Worm (Caenorhabditis elegans) whole organism, L3 larva: ENCODE measurements around the gene tag-10.

Source experiments
- R02D3.7 ChIP-seq: fragments of 150-350 bp; optimal IDR thresholded peaks from 2 replicates; lab custom pipeline; 2014; ENCODE audit warnings: missing biosample characterization, missing genetic modification characterization
- aly-2 ChIP-seq: fragments of 150-350 bp; optimal IDR thresholded peaks from 2 replicates; lab custom pipeline; 2014; ENCODE audit warnings: missing biosample characterization, missing genetic modification characterization
- ama-1 ChIP-seq: fragments of 150-350 bp; optimal IDR thresholded peaks from 2 replicates; lab custom pipeline; 2018
- ceh-16 ChIP-seq: sonication (generic microtip); optimal IDR thresholded peaks from 2 replicates; lab custom pipeline; 2017; ENCODE audit warnings: missing biosample characterization, missing genetic modification characterization
- ceh-28 ChIP-seq: fragments of 150-350 bp; optimal IDR thresholded peaks from 2 replicates; lab custom pipeline; 2014; ENCODE audit warnings: missing biosample characterization, missing genetic modification reagents, missing genetic modification characterization
- ceh-82 ChIP-seq: fragments of 150-350 bp; optimal IDR thresholded peaks from 2 replicates; lab custom pipeline; 2014; ENCODE audit warnings: missing biosample characterization, missing genetic modification characterization
- ceh-9 ChIP-seq: sonication (generic microtip); optimal IDR thresholded peaks from 2 replicates; lab custom pipeline; 2018; ENCODE audit warnings: missing biosample characterization, missing genetic modification characterization
- egl-27 ChIP-seq: sonication (generic microtip); optimal IDR thresholded peaks from 4 replicates; lab custom pipeline; 2017; ENCODE audit warnings: missing biosample characterization, missing genetic modification reagents, missing genetic modification characterization
- egl-5 ChIP-seq: fragments of 150-350 bp; optimal IDR thresholded peaks from 2 replicates; lab custom pipeline; 2017; ENCODE audit warnings: missing biosample characterization, missing genetic modification reagents, missing genetic modification characterization, inconsistent platforms
- elt-1 ChIP-seq: fragments of 150-350 bp; optimal IDR thresholded peaks from 2 replicates; lab custom pipeline; 2014; ENCODE audit warnings: missing biosample characterization, missing genetic modification characterization
- elt-2 ChIP-seq: sonication (generic microtip); optimal IDR thresholded peaks from 2 replicates; lab custom pipeline; 2016; ENCODE audit warnings: missing genetic modification reagents, mild to moderate bottlenecking, missing genetic modification characterization, missing compliant biosample characterization
- eor-1 ChIP-seq, 2 experiments: fragments of 150-350 bp; optimal IDR thresholded peaks; 2 replicates each; lab custom pipeline; 2014 to 2018; ENCODE audit warnings: missing biosample characterization in 2 of 2, missing genetic modification characterization in 2 of 2
- fkh-10 ChIP-seq: sonication (generic microtip); optimal IDR thresholded peaks from 2 replicates; lab custom pipeline; 2017; ENCODE audit warnings: missing biosample characterization, missing genetic modification reagents, missing genetic modification characterization
- fos-1 ChIP-seq: fragments of 150-350 bp; optimal IDR thresholded peaks from 2 replicates; lab custom pipeline; 2014; ENCODE audit warnings: missing biosample characterization, missing genetic modification characterization
- hmg-11 ChIP-seq: sonication (generic microtip); optimal IDR thresholded peaks from 2 replicates; lab custom pipeline; 2016; ENCODE audit warnings: missing genetic modification characterization, missing compliant biosample characterization
- lin-15B ChIP-seq: fragments of 150-350 bp; optimal IDR thresholded peaks from 2 replicates; lab custom pipeline; 2014; ENCODE audit warnings: missing biosample characterization, missing genetic modification characterization
- lin-39 ChIP-seq: fragments of 150-350 bp; optimal IDR thresholded peaks from 2 replicates; lab custom pipeline; 2018; ENCODE audit warnings: missing biosample characterization, missing genetic modification reagents, missing genetic modification characterization
- lsy-12 ChIP-seq: sonication (generic microtip); optimal IDR thresholded peaks from 2 replicates; lab custom pipeline; 2016; ENCODE audit warnings: mild to moderate bottlenecking, missing genetic modification characterization, missing compliant biosample characterization
- mdl-1 ChIP-seq: fragments of 150-350 bp; optimal IDR thresholded peaks from 2 replicates; lab custom pipeline; 2014; ENCODE audit warnings: missing biosample characterization, missing genetic modification characterization
- nfya-1 ChIP-seq: sonication (generic microtip); optimal IDR thresholded peaks from 2 replicates; lab custom pipeline; 2017; ENCODE audit warnings: missing genetic modification characterization, mild to moderate bottlenecking, missing compliant biosample characterization, antibody characterized with exemption, moderate library complexity; ENCODE audit not compliant: insufficient read depth
- nhr-11 ChIP-seq: fragments of 150-350 bp; optimal IDR thresholded peaks from 2 replicates; lab custom pipeline; 2014; ENCODE audit warnings: missing biosample characterization, missing genetic modification characterization
- nhr-23 ChIP-seq: fragments of 150-350 bp; optimal IDR thresholded peaks from 2 replicates; lab custom pipeline; 2014; ENCODE audit warnings: missing biosample characterization, missing genetic modification reagents, missing genetic modification characterization
- nhr-237 ChIP-seq: fragments of 150-350 bp; optimal IDR thresholded peaks from 2 replicates; lab custom pipeline; 2014; ENCODE audit warnings: missing biosample characterization, missing genetic modification characterization
- nhr-28 ChIP-seq: fragments of 150-350 bp; optimal IDR thresholded peaks from 2 replicates; lab custom pipeline; 2014; ENCODE audit warnings: missing biosample characterization, missing genetic modification characterization
- nhr-43 ChIP-seq: sonication (generic microtip); optimal IDR thresholded peaks from 2 replicates; lab custom pipeline; 2016; ENCODE audit warnings: mild to moderate bottlenecking, missing genetic modification characterization, missing compliant biosample characterization; ENCODE audit not compliant: poor library complexity, severe bottlenecking
- nhr-67 ChIP-seq: fragments of 150-350 bp; optimal IDR thresholded peaks from 2 replicates; lab custom pipeline; 2014; ENCODE audit warnings: missing biosample characterization, missing genetic modification characterization
- nhr-76 ChIP-seq: fragments of 150-350 bp; sonication (generic microtip); optimal IDR thresholded peaks from 5 replicates; lab custom pipeline; 2014; ENCODE audit warnings: missing biosample characterization, missing genetic modification characterization
- pha-4 ChIP-seq: fragments of 150-350 bp; optimal IDR thresholded peaks from 2 replicates; lab custom pipeline; 2014; ENCODE audit warnings: missing biosample characterization, missing genetic modification reagents, missing genetic modification characterization
- pqm-1 ChIP-seq: fragments of 150-350 bp; optimal IDR thresholded peaks from 2 replicates; lab custom pipeline; 2017; ENCODE audit warnings: missing biosample characterization, missing genetic modification characterization, inconsistent platforms
- sea-2 ChIP-seq: fragments of 150-350 bp; sonication (generic microtip); optimal IDR thresholded peaks from 4 replicates; lab custom pipeline; 2014; ENCODE audit warnings: missing biosample characterization, missing genetic modification reagents, missing genetic modification characterization
- skn-1 ChIP-seq: fragments of 150-350 bp; optimal IDR thresholded peaks from 2 replicates; lab custom pipeline; 2014; ENCODE audit warnings: missing biosample characterization, missing genetic modification characterization
- unc-62 ChIP-seq: fragments of 150-350 bp; sonication (generic microtip); optimal IDR thresholded peaks from 4 replicates; lab custom pipeline; 2014; ENCODE audit warnings: missing biosample characterization, missing genetic modification reagents, missing genetic modification characterization
- zag-1 ChIP-seq: fragments of 150-350 bp; optimal IDR thresholded peaks from 2 replicates; lab custom pipeline; 2014; ENCODE audit warnings: missing biosample characterization, missing genetic modification characterization
- ztf-11 ChIP-seq: fragments of 150-350 bp; optimal IDR thresholded peaks from 2 replicates; lab custom pipeline; 2014; ENCODE audit warnings: missing biosample characterization, missing genetic modification characterization
- ztf-4 ChIP-seq: fragments of 150-350 bp; optimal IDR thresholded peaks from 2 replicates; lab custom pipeline; 2014; ENCODE audit warnings: missing biosample characterization, missing genetic modification characterization

Gene tag-10

ce11 chrII:13609655-13610054 is 22.7 kb upstream of the tag-10 start, which contains the start of gene gst-20 (continued):
- TF ChIP-seq nhr-43 (tag; lab: Kevin White, UChicago) (peak; percentile 68), fos-1 (tag; lab: Kevin White, UChicago) (no peak), elt-1 (tag; lab: Kevin White, UChicago) (peak; percentile 61), nfya-1 (tag; lab: Kevin White, UChicago) (peak; percentile 8), lin-15B (tag; lab: Kevin White, UChicago) (no peak), egl-27 (tag; lab: Kevin White, UChicago) (no peak), nhr-23 (tag; lab: Kevin White, UChicago) (peak; percentile 48), zag-1 (tag; lab: Kevin White, UChicago) (no peak), mdl-1 (peak; percentile 54), ztf-4 (tag; lab: Kevin White, UChicago) (no peak), nhr-237 (tag; lab: Kevin White, UChicago) (no peak), ama-1 (lab: Kevin White, UChicago) (no peak), nhr-76 (tag; lab: Kevin White, UChicago) (no peak), ceh-28 (tag; lab: Kevin White, UChicago) (peak; percentile 53), ztf-11 (no peak), nhr-28 (tag; lab: Kevin White, UChicago) (no peak), ceh-16 (no peak), egl-5 (tag; lab: Kevin White, UChicago) (no peak), nhr-11 (tag; lab: Kevin White, UChicago) (no peak), lsy-12 (tag; lab: Kevin White, UChicago) (no peak), fkh-10 (GFP tag; lab: Kevin White, UChicago) (no peak)
- TF ChIP-seq, all 47 proteins: peak for 11

- TF ChIP-seq pqm-1 (tag; lab: Kevin White, UChicago) (no peak), skn-1 (tag; lab: Kevin White, UChicago) (no peak), pha-4 (peak; percentile 42), elt-2 (tag; lab: Kevin White, UChicago) (no peak), hmg-11 (tag; lab: Kevin White, UChicago) (no peak), nhr-67 (no peak)
- TF ChIP-seq, all 47 proteins: peak for 1
Measured at ce11 chrII:13611186-13611585, 21.2 kb upstream of the tag-10 start, which contains the start of gene gst-24. Gene gst-24, minus strand, starts transcription at chrII:13611366.

- TF ChIP-seq nhr-76 (tag; lab: Kevin White, UChicago), result no peak
- TF ChIP-seq ztf-11, result no peak
- TF ChIP-seq aly-2, result no peak
- TF ChIP-seq lin-39 (tag; lab: Kevin White, UChicago), result no peak
Measured at ce11 chrII:13613096-13613495, 19.3 kb upstream of the tag-10 start, which contains the start of gene gst-15. Gene gst-15, minus strand, starts transcription at chrII:13613196.

ce11 chrII:13614516-13614915 is 17.9 kb upstream of the tag-10 start:
- TF ChIP-seq R02D3.7 (tag; lab: Kevin White, UChicago), result no peak
- peak; percentile 72 for TF ChIP-seq pha-4

- TF ChIP-seq R02D3.7 (tag; lab: Kevin White, UChicago) (no peak), eor-1 (tag; optimal IDR thresholded peaks at IDR 0.05; lab: Kevin White, UChicago) (no peak), nhr-67 (no peak), lin-15B (tag; lab: Kevin White, UChicago) (no peak), mdl-1 (no peak), ceh-9 (no peak), unc-62 (GFP tag; lab: Kevin White, UChicago) (no peak), hmg-11 (tag; lab: Kevin White, UChicago) (no peak), sea-2 (GFP tag; lab: Kevin White, UChicago) (no peak), nhr-76 (tag; lab: Kevin White, UChicago) (no peak), egl-5 (tag; lab: Kevin White, UChicago) (no peak), nhr-11 (tag; lab: Kevin White, UChicago) (no peak), zag-1 (tag; lab: Kevin White, UChicago) (no peak), ceh-82 (tag; lab: Kevin White, UChicago) (no peak)
- TF ChIP-seq, all 47 proteins: peak for 0
Measured at ce11 chrII:13616000-13616399, 16.4 kb upstream of the tag-10 start, which contains the start of gene gst-14. Gene gst-14, minus strand, starts transcription at chrII:13616100.
